Fruit fly (Drosophila melanogaster) whole organism, wandering third instar larva: ENCODE measurements around the gene senju.

Source experiments
- Abd-B ChIP-seq: fragments of >200 bp; optimal IDR thresholded peaks from 2 replicates; lab custom pipeline; 2017; ENCODE audit warnings: missing biosample characterization, missing genetic modification characterization
- CG32264 ChIP-seq: fragments of 200-800 bp; sonication (Bioruptor generic); optimal IDR thresholded peaks from 2 replicates; lab custom pipeline; 2016; ENCODE audit warnings: missing biosample characterization, missing genetic modification characterization
- CG9705 ChIP-seq: fragments of 200-800 bp; sonication (Bioruptor generic); optimal IDR thresholded peaks from 2 replicates; lab custom pipeline; 2018; ENCODE audit warnings: missing biosample characterization, mild to moderate bottlenecking, missing genetic modification characterization
- CrebA ChIP-seq: fragments of 200-800 bp; sonication (Bioruptor generic); optimal IDR thresholded peaks from 2 replicates; lab custom pipeline; 2016; ENCODE audit warnings: missing biosample characterization, mild to moderate bottlenecking, missing genetic modification characterization, borderline replicate concordance
- Dfd ChIP-seq: fragments of >200 bp; optimal IDR thresholded peaks from 2 replicates; lab custom pipeline; 2017; ENCODE audit warnings: missing biosample characterization, missing genetic modification characterization
- Dif ChIP-seq: fragments of 200-275, 200-300 bp; sonication (Bioruptor generic); optimal IDR thresholded peaks from 2 replicates; lab custom pipeline; 2018; ENCODE audit warnings: missing biosample characterization, missing genetic modification characterization; ENCODE audit not compliant: partially characterized antibody
- GATAd ChIP-seq: sonication (Bioruptor generic); optimal IDR thresholded peaks from 2 replicates; lab custom pipeline; 2016; ENCODE audit warnings: missing biosample characterization, missing genetic modification characterization
- HLH106 ChIP-seq: fragments of 200-800 bp; optimal IDR thresholded peaks from 3 replicates; lab custom pipeline; 2019; ENCODE audit warnings: missing biosample characterization, mild to moderate bottlenecking, missing genetic modification characterization, moderate library complexity
- Hnf4 ChIP-seq: fragments of 200-800 bp; sonication (Bioruptor generic); optimal IDR thresholded peaks from 2 replicates; lab custom pipeline; 2016; ENCODE audit warnings: missing biosample characterization, mild to moderate bottlenecking, missing genetic modification characterization
- Hr78 ChIP-seq: fragments of >200 bp; optimal IDR thresholded peaks from 2 replicates; lab custom pipeline; 2017; ENCODE audit warnings: missing biosample characterization, missing genetic modification characterization
- Hr83 ChIP-seq: fragments of 200-300 bp; sonication (Bioruptor generic); optimal IDR thresholded peaks from 2 replicates; lab custom pipeline; 2016; ENCODE audit warnings: missing biosample characterization, mild to moderate bottlenecking, missing genetic modification characterization, moderate library complexity; ENCODE audit not compliant: poor library complexity, severe bottlenecking
- Jra ChIP-seq: sonication (Bioruptor generic); optimal IDR thresholded peaks from 2 replicates; lab custom pipeline; 2016; ENCODE audit warnings: missing biosample characterization, missing genetic modification characterization
- Mio ChIP-seq: sonication (Bioruptor generic); optimal IDR thresholded peaks from 2 replicates; lab custom pipeline; 2016; ENCODE audit warnings: missing biosample characterization, missing genetic modification characterization
- Myc ChIP-seq: fragments of >200 bp; optimal IDR thresholded peaks from 2 replicates; lab custom pipeline; 2017
- N ChIP-seq: fragments of >200 bp; optimal IDR thresholded peaks from 2 replicates; lab custom pipeline; 2018; ENCODE audit warnings: missing biosample characterization, missing external identifiers, missing genetic modification characterization
- OdsH ChIP-seq: fragments of 200-800 bp; sonication (Bioruptor generic); optimal IDR thresholded peaks from 2 replicates; lab custom pipeline; 2016; ENCODE audit warnings: missing biosample characterization, mild to moderate bottlenecking, missing genetic modification characterization
- Rel ChIP-seq, 2 experiments: fragments of 200-800 bp; sonication (Bioruptor generic) in 1 of 2; optimal IDR thresholded peaks; 2 replicates in 1 of 2; 3 replicates in 1 of 2; lab custom pipeline; 2016 to 2019; ENCODE audit warnings: mild to moderate bottlenecking in 2 of 2, missing biosample characterization in 2 of 2, missing genetic modification characterization in 2 of 2, moderate library complexity in 1 of 2
- Sp1 ChIP-seq: fragments of 200-800 bp; sonication (Bioruptor generic); optimal IDR thresholded peaks from 3 replicates; lab custom pipeline; 2019; ENCODE audit warnings: missing biosample characterization, mild to moderate bottlenecking, missing genetic modification characterization, moderate library complexity
- Vsx2 ChIP-seq: fragments of 200-300, 225-300 bp; sonication (Bioruptor generic); optimal IDR thresholded peaks from 2 replicates; lab custom pipeline; 2018; ENCODE audit warnings: missing biosample characterization, missing genetic modification characterization; ENCODE audit not compliant: partially characterized antibody
- br ChIP-seq: fragments of 200-800 bp; sonication (Bioruptor generic); optimal IDR thresholded peaks from 2 replicates; lab custom pipeline; 2016; ENCODE audit warnings: missing biosample characterization, missing genetic modification characterization
- brk ChIP-seq: fragments of 200-800 bp; sonication (Bioruptor generic); optimal IDR thresholded peaks from 2 replicates; lab custom pipeline; 2016; ENCODE audit warnings: missing biosample characterization, mild to moderate bottlenecking, missing genetic modification characterization
- dl ChIP-seq, 2 experiments: fragments of 175-275, 200-275 bp in 1 of 2; fragments of 200-275 bp in 1 of 2; sonication (Bioruptor generic); optimal IDR thresholded peaks; lab custom pipeline; 2018; ENCODE audit warnings: mild to moderate bottlenecking in 2 of 2, missing biosample characterization in 2 of 2, missing genetic modification characterization in 2 of 2, moderate library complexity in 2 of 2; ENCODE audit not compliant: partially characterized antibody in 2 of 2, insufficient read depth in 1 of 2
- dmrt93B ChIP-seq: fragments of 200-800 bp; sonication (Bioruptor generic); optimal IDR thresholded peaks from 2 replicates; lab custom pipeline; 2018; ENCODE audit warnings: missing biosample characterization, mild to moderate bottlenecking, missing genetic modification characterization
- dsf ChIP-seq: sonication (Bioruptor generic); optimal IDR thresholded peaks from 2 replicates; lab custom pipeline; 2016; ENCODE audit warnings: missing biosample characterization, missing genetic modification characterization, borderline replicate concordance
- ey ChIP-seq: fragments of 200-800 bp; sonication (Bioruptor generic); optimal IDR thresholded peaks from 2 replicates; lab custom pipeline; 2016; ENCODE audit warnings: missing biosample characterization, missing genetic modification characterization
- foxo ChIP-seq, 2 experiments: fragments of 200-800 bp; sonication (Bioruptor generic); optimal IDR thresholded peaks; 2 replicates in 1 of 2; 3 replicates in 1 of 2; lab custom pipeline; 2016 to 2017; ENCODE audit warnings: missing biosample characterization in 2 of 2, missing genetic modification characterization in 2 of 2
- fru ChIP-seq: fragments of 200-800 bp; sonication (Bioruptor generic); optimal IDR thresholded peaks from 3 replicates; lab custom pipeline; 2016; ENCODE audit warnings: missing biosample characterization, mild to moderate bottlenecking, missing genetic modification characterization
- h ChIP-seq: fragments of 200-800 bp; sonication (Bioruptor generic); optimal IDR thresholded peaks from 3 replicates; lab custom pipeline; 2016; ENCODE audit warnings: missing biosample characterization, mild to moderate bottlenecking, missing genetic modification characterization
- jim ChIP-seq: fragments of 175-275, 200-325 bp; sonication (Bioruptor generic); optimal IDR thresholded peaks from 2 replicates; lab custom pipeline; 2016; ENCODE audit warnings: missing biosample characterization, mild to moderate bottlenecking, missing genetic modification characterization
- lola ChIP-seq: fragments of >200 bp; optimal IDR thresholded peaks from 2 replicates; lab custom pipeline; 2017; ENCODE audit warnings: missing biosample characterization, missing genetic modification characterization
- pan ChIP-seq: fragments of >200 bp; optimal IDR thresholded peaks from 2 replicates; lab custom pipeline; 2017
- psq ChIP-seq: fragments of 200-800 bp; sonication (Bioruptor generic); optimal IDR thresholded peaks from 3 replicates; lab custom pipeline; 2017; ENCODE audit warnings: missing biosample characterization, mild to moderate bottlenecking, missing genetic modification characterization, moderate library complexity
- rgr ChIP-seq: fragments of 200-800 bp; sonication (Bioruptor generic); optimal IDR thresholded peaks from 3 replicates; lab custom pipeline; 2016; ENCODE audit warnings: missing biosample characterization, mild to moderate bottlenecking, missing genetic modification characterization
- sage ChIP-seq: fragments of 200-800 bp; sonication (Bioruptor generic); optimal IDR thresholded peaks from 2 replicates; lab custom pipeline; 2016; ENCODE audit warnings: missing biosample characterization, mild to moderate bottlenecking, missing genetic modification characterization
- sv ChIP-seq: fragments of 200-800 bp; sonication (Bioruptor generic); optimal IDR thresholded peaks from 3 replicates; lab custom pipeline; 2016; ENCODE audit warnings: missing biosample characterization, missing genetic modification characterization
- tai ChIP-seq: sonication (Bioruptor generic); optimal IDR thresholded peaks from 2 replicates; lab custom pipeline; 2016; ENCODE audit warnings: missing biosample characterization, missing genetic modification characterization
- usp ChIP-seq: fragments of >200 bp; optimal IDR thresholded peaks from 2 replicates; lab custom pipeline; 2017; ENCODE audit warnings: missing biosample characterization, missing genetic modification characterization
- woc ChIP-seq: sonication (Bioruptor generic); optimal IDR thresholded peaks from 2 replicates; lab custom pipeline; 2016; ENCODE audit warnings: missing biosample characterization, mild to moderate bottlenecking, missing genetic modification characterization

The senju gene

dm6 chr2L:5043043-5043442 is 9.6 kb upstream of the senju start, which contains the start of the genes CG33995, CG44000 and CG44001 (continued):
- no peak for TF ChIP-seq tai (GFP tag; lab: Kevin White, UChicago)
- TF ChIP-seq N (GFP tag; lab: Kevin White, UChicago) = no peak
- TF ChIP-seq brk (GFP tag; lab: Kevin White, UChicago) = no peak
- TF ChIP-seq lola = no peak

dm6 chr2L:5043495-5044146 is 9.0 kb upstream of the senju start:
- TF ChIP-seq OdsH (GFP tag; lab: Kevin White, UChicago) = peak; percentile 46
- no peak for TF ChIP-seq Dfd (GFP tag; lab: Kevin White, UChicago)
- no peak for TF ChIP-seq lola
- peak; percentile 47 for TF ChIP-seq fru
- peak; percentile 48 for TF ChIP-seq HLH106
- no peak for TF ChIP-seq Jra (GFP tag; lab: Kevin White, UChicago)
- no peak for TF ChIP-seq usp (GFP tag; lab: Kevin White, UChicago)
- no peak for TF ChIP-seq Mio (GFP tag; lab: Kevin White, UChicago)
- TF ChIP-seq CrebA (GFP tag; lab: Kevin White, UChicago) = no peak
- peak; percentile 49 for TF ChIP-seq psq (GFP tag; lab: Kevin White, UChicago)
- TF ChIP-seq h (GFP tag; lab: Kevin White, UChicago) = peak; percentile 54
- TF ChIP-seq ey (GFP tag; lab: Kevin White, UChicago) = peak; percentile 51
- peak; percentile 28 for TF ChIP-seq Sp1
- TF ChIP-seq tai (GFP tag; lab: Kevin White, UChicago) = no peak
- no peak for TF ChIP-seq brk (GFP tag; lab: Kevin White, UChicago)
- peak; percentile 72 for TF ChIP-seq Hnf4 (GFP tag; lab: Kevin White, UChicago)
- no peak for TF ChIP-seq sv (GFP tag; lab: Kevin White, UChicago)
- TF ChIP-seq Hr78 (GFP tag; lab: Kevin White, UChicago) = no peak
- TF ChIP-seq Hr83 (GFP tag; lab: Kevin White, UChicago) = no peak
- no peak for TF ChIP-seq Myc
- TF ChIP-seq CG32264 (GFP tag; lab: Kevin White, UChicago) = no peak
- TF ChIP-seq dsf (GFP tag; lab: Kevin White, UChicago) = no peak
- no peak for TF ChIP-seq sage
- TF ChIP-seq foxo (GFP tag; optimal IDR thresholded peaks at IDR 0.05; lab: Kevin White, UChicago) = peak in 1 of 2 experiments; percentile 73
- no peak for TF ChIP-seq Vsx2
- TF ChIP-seq N (GFP tag; lab: Kevin White, UChicago) = no peak
- no peak for TF ChIP-seq Abd-B
- no peak for TF ChIP-seq Dif (GFP tag; lab: Kevin White, UChicago)
- TF ChIP-seq rgr (GFP tag; lab: Kevin White, UChicago) = peak; percentile 55
- TF ChIP-seq Rel (GFP tag; optimal IDR thresholded peaks at IDR 0.05; lab: Kevin White, UChicago) = no peak
- TF ChIP-seq Rel (tag; optimal IDR thresholded peaks at IDR 0.05; lab: Kevin White, UChicago) = peak; percentile 16
- no peak for TF ChIP-seq woc
- TF ChIP-seq dl (GFP tag; optimal IDR thresholded peaks at IDR 0.05; lab: Kevin White, UChicago; ENCODE audit: insufficient read depth in 1 of 2, partially characterized antibody in 2 of 2) = no peak
- peak; percentile 48 for TF ChIP-seq br (GFP tag; lab: Kevin White, UChicago)
- TF ChIP-seq dmrt93B (GFP tag; lab: Kevin White, UChicago) = peak; percentile 20
- no peak for TF ChIP-seq GATAd
- no peak for TF ChIP-seq pan (lab: Kevin White, UChicago)
- no peak for TF ChIP-seq jim (GFP tag; lab: Kevin White, UChicago)
- no peak for TF ChIP-seq CG9705 (GFP tag; lab: Kevin White, UChicago)
